Fruit fly (Drosophila melanogaster): ENCODE results near the gene Hyls1.

Hyls1 gene

DNA sequence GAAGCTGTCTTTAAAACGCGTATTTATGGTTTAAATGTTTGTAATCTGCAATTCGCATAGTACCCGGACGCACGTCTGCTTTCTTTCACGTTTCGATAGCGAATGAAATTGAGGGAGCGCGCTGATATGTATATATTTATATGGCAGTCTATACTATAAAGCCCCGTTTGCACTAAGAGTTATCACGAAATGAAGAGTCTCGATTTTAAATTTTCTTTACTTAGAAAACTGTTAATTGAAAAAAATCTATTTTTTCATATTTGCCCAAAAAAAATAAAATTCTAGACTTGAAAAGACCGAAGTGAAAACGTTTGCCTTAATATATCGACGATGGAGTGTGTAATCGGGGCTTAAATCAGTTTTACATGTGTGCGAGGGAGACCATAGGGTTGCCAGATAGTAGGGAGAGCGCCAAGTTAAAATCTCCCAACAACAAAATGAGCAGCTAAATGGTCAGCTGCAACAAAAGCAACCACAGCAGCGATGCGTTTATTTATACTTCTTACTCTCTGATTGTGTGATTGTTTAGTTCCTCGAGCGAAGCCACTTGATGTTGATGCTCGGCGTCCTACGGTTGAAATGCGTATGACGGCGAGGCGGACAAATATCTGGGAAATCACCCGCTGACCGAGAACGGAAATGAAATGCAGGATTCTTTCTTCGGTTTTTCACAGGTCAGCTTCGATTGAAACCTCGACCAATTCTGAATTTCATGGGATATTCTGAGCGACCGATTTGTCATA, 26.7 kb downstream of the Hyls1 start, which contains the start of gene cact (continued):
- peak; percentile 95 for TF ChIP-seq CG9727 (GFP tag; optimal IDR thresholded peaks at IDR 0.05)
- peak; percentile 88 for TF ChIP-seq ken (GFP tag; IDR thresholded peaks at IDR 0.05)
- TF ChIP-seq CG10959 (GFP tag; IDR thresholded peaks at IDR 0.05) = peak; percentile 83
- TF ChIP-seq CG15269 (tag; optimal IDR thresholded peaks at IDR 0.05) = peak; percentile 89
- TF ChIP-seq gcm2 (GFP tag; optimal IDR thresholded peaks at IDR 0.05) = peak; percentile 76
- no peak for TF ChIP-seq CG15479 (GFP tag; optimal IDR thresholded peaks at IDR 0.05)
- TF ChIP-seq ems (GFP tag; optimal IDR thresholded peaks at IDR 0.05) = peak; percentile 90
- peak; percentile 73 for TF ChIP-seq nom (GFP tag; optimal IDR thresholded peaks at IDR 0.05)
- TF ChIP-seq CG7928 (GFP tag; optimal IDR thresholded peaks at IDR 0.05) = peak; percentile 71
- TF ChIP-seq Hr39 (optimal IDR thresholded peaks at IDR 0.05) = no peak
- peak; percentile 87 for TF ChIP-seq ttk (GFP tag; IDR thresholded peaks at IDR 0.05)
- peak; percentile 74 for TF ChIP-seq peb (GFP tag; IDR thresholded peaks at IDR 0.05)
- peak; percentile 82 for TF ChIP-seq CG5245 (GFP tag; optimal IDR thresholded peaks at IDR 0.05)
- TF ChIP-seq Ptx1 (GFP tag; IDR thresholded peaks at IDR 0.05) = peak; percentile 95
- TF ChIP-seq CG32532 (GFP tag; IDR thresholded peaks at IDR 0.05) = peak; percentile 94
- no peak for TF ChIP-seq hkb (optimal IDR thresholded peaks at IDR 0.05)
- TF ChIP-seq hkb (GFP tag; IDR thresholded peaks at IDR 0.05) = peak; percentile 92
- peak; percentile 88 for TF ChIP-seq CG7357 (GFP tag; IDR thresholded peaks at IDR 0.05)
- TF ChIP-seq CG12104 (GFP tag; optimal IDR thresholded peaks at IDR 0.05) = peak; percentile 91
- peak; percentile 91 for TF ChIP-seq tin (GFP tag; optimal IDR thresholded peaks at IDR 0.05)
- peak; percentile 90 for TF ChIP-seq tgo (GFP tag; IDR thresholded peaks at IDR 0.05)
- TF ChIP-seq HmgZ (tag; optimal IDR thresholded peaks at IDR 0.05) = peak; percentile 95
- TF ChIP-seq Lhr (GFP tag; optimal IDR thresholded peaks at IDR 0.05) = peak; percentile 87
- no peak for TF ChIP-seq Gsc (GFP tag; IDR thresholded peaks at IDR 0.05)
- TF ChIP-seq Fer2 (tag; optimal IDR thresholded peaks at IDR 0.05) = peak; percentile 76
- peak; percentile 53 for TF ChIP-seq TFAM (GFP tag; optimal IDR thresholded peaks at IDR 0.05)
- TF ChIP-seq CG18619 (GFP tag; optimal IDR thresholded peaks at IDR 0.05) = peak; percentile 90
- peak; percentile 62 for TF ChIP-seq CG7987 (GFP tag; optimal IDR thresholded peaks at IDR 0.05)
- peak; percentile 89 for TF ChIP-seq run (tag; optimal IDR thresholded peaks at IDR 0.05)
- peak; percentile 92 for TF ChIP-seq CG10147 (GFP tag; optimal IDR thresholded peaks at IDR 0.05)
- peak; percentile 95 for TF ChIP-seq Sox102F (GFP tag; optimal IDR thresholded peaks at IDR 0.05)
- peak; percentile 85 for TF ChIP-seq CG18011 (GFP tag; optimal IDR thresholded peaks at IDR 0.05)
- TF ChIP-seq amos (GFP tag; IDR thresholded peaks at IDR 0.05; ENCODE audit: partially characterized antibody) = 0 out of 2 replicates have a peak, but pooled peaks have one; percentile 30
- TF ChIP-seq Lim3 (GFP tag; IDR thresholded peaks at IDR 0.05) = 0 out of 2 replicates have a peak, but pooled peaks have one; percentile 55
- peak; percentile 88 for TF ChIP-seq CG15696 (tag; optimal IDR thresholded peaks at IDR 0.05)
- TF ChIP-seq CG10654 (GFP tag; optimal IDR thresholded peaks at IDR 0.05) = peak; percentile 86
- TF ChIP-seq gce (GFP tag; IDR thresholded peaks at IDR 0.05) = no peak
- TF ChIP-seq CG8359 (GFP tag; optimal IDR thresholded peaks at IDR 0.05; ENCODE audit: borderline replicate concordance) = peak; percentile 60
- TF ChIP-seq fru (optimal IDR thresholded peaks at IDR 0.05) = no peak
- TF ChIP-seq Sox100B (GFP tag; optimal IDR thresholded peaks at IDR 0.05) = peak; percentile 77
- peak; percentile 92 for TF ChIP-seq Spps (tag; optimal IDR thresholded peaks at IDR 0.05)
- peak; percentile 82 for TF ChIP-seq Jarid2 (GFP tag; optimal IDR thresholded peaks at IDR 0.05)
- peak; percentile 85 for TF ChIP-seq CG15011 (GFP tag; optimal IDR thresholded peaks at IDR 0.05)
- TF ChIP-seq CG7963 (GFP tag; IDR thresholded peaks at IDR 0.05; ENCODE audit: partially characterized antibody) = no peak
- TF ChIP-seq sens-2 (GFP tag; IDR thresholded peaks at IDR 0.05) = peak; percentile 69; the same call in 1 of the 2 replicates
- peak; percentile 89 for TF ChIP-seq Blimp-1 (GFP tag; optimal IDR thresholded peaks at IDR 0.05)
- peak; percentile 47 for TF ChIP-seq Sry-β (GFP tag; optimal IDR thresholded peaks at IDR 0.05)
- TF ChIP-seq CG8388 (GFP tag; optimal IDR thresholded peaks at IDR 0.05) = peak; percentile 93
- peak; percentile 65; the same call in 1 of the 2 replicates for TF ChIP-seq ham (GFP tag; IDR thresholded peaks at IDR 0.05)
- peak; percentile 86 for TF ChIP-seq klu (GFP tag; IDR thresholded peaks at IDR 0.05)
